Worm (Caenorhabditis elegans) whole organism, L4/young adult: ENCODE data around the gene W04E12.4.

ENCODE experiments used
- dao-5 ChIP-seq: sonication (generic microtip); optimal IDR thresholded peaks from 2 replicates; lab custom pipeline; 2016; ENCODE audit warnings: missing genotype, missing genetic modification characterization, moderate library complexity, missing compliant biosample characterization
- him-1 ChIP-seq: sonication (generic microtip); optimal IDR thresholded peaks from 2 replicates; lab custom pipeline; 2016; ENCODE audit warnings: missing genotype, missing genetic modification reagents, missing genetic modification characterization, missing compliant biosample characterization

DNA sequence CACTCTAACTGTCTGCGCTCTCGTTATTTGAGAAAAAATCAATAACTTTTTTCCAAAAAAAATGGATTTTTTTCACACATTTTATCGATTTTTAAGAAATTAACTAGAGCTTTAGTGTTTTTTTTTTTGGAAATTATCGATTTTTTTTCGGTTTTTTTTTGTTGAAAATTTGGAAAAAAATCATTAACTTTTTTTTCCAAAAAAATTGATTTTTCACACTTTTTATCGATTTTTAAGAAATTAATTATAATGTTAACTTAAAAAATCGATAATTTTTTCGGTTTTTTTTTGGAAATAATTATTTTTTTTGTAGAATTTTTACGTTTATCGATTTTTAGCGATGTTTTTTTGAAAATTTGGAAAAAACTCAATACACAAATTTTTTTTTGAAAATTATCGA, 805 bp downstream of the W04E12.4 start:
- no peak for TF ChIP-seq him-1 (tag; lab: Kevin White, UChicago)
- no peak for TF ChIP-seq dao-5 (tag; lab: Kevin White, UChicago)
